Fruit fly (Drosophila melanogaster): ENCODE measurements around the gene Ir7e.

Ir7e gene

dm6 chrX:7891596-7892538, 10.4 kb upstream of the Ir7e start, which contains the start of gene Nek2 (continued):
- no peak for TF ChIP-seq ac (GFP tag; optimal IDR thresholded peaks at IDR 0.05)
- 0 out of 2 replicates have a peak, but pooled peaks have one; percentile 3 for TF ChIP-seq Rx (GFP tag; IDR thresholded peaks at IDR 0.05)
- no peak for TF ChIP-seq CG32767 (GFP tag; IDR thresholded peaks at IDR 0.05)

- peak; percentile 35 for TF ChIP-seq Dp (GFP tag; optimal IDR thresholded peaks at IDR 0.05)
- peak; percentile 46 for TF ChIP-seq D19A (tag; optimal IDR thresholded peaks at IDR 0.05)
- TF ChIP-seq p53 (GFP tag; optimal IDR thresholded peaks at IDR 0.05) = no peak
- TF ChIP-seq zf30C (GFP tag; optimal IDR thresholded peaks at IDR 0.05) = no peak
- TF ChIP-seq mam (GFP tag; optimal IDR thresholded peaks at IDR 0.05) = peak; percentile 64
- TF ChIP-seq ham (GFP tag; IDR thresholded peaks at IDR 0.05) = no peak
- peak; percentile 34 for TF ChIP-seq Atf-2 (GFP tag; optimal IDR thresholded peaks at IDR 0.05)
- peak; percentile 51 for TF ChIP-seq Scr (GFP tag; IDR thresholded peaks at IDR 0.05; ENCODE audit: partially characterized antibody)
- TF ChIP-seq wek (GFP tag; optimal IDR thresholded peaks at IDR 0.05) = no peak
- TF ChIP-seq CG32532 (GFP tag; IDR thresholded peaks at IDR 0.05) = peak; percentile 72
- TF ChIP-seq Dfd (GFP tag; optimal IDR thresholded peaks at IDR 0.05) = no peak
- TF ChIP-seq H2.0 (GFP tag; IDR thresholded peaks at IDR 0.05) = peak; percentile 26; the same call in 1 of the 2 replicates
- peak; percentile 34 for TF ChIP-seq zen (tag; optimal IDR thresholded peaks at IDR 0.05)
- TF ChIP-seq unpg (GFP tag; optimal IDR thresholded peaks at IDR 0.05) = no peak
- no peak for TF ChIP-seq ERR (GFP tag; optimal IDR thresholded peaks at IDR 0.05)
- no peak for TF ChIP-seq CG4328 (GFP tag; optimal IDR thresholded peaks at IDR 0.05)
- TF ChIP-seq dmrt11E (tag; optimal IDR thresholded peaks at IDR 0.05) = peak; percentile 51
- TF ChIP-seq CG34376 (GFP tag; optimal IDR thresholded peaks at IDR 0.05) = peak; percentile 0
- peak; percentile 43; the same call in 1 of the 3 replicates for TF ChIP-seq row (GFP tag; IDR thresholded peaks at IDR 0.05)
- TF ChIP-seq CG4282 (GFP tag; optimal IDR thresholded peaks at IDR 0.05) = no peak
- TF ChIP-seq Asciz (GFP tag; optimal IDR thresholded peaks at IDR 0.05) = peak; percentile 56
- peak; percentile 33; the same call in 1 of the 2 replicates for TF ChIP-seq CG10366 (GFP tag; IDR thresholded peaks at IDR 0.05)
- TF ChIP-seq CG12236 (GFP tag; optimal IDR thresholded peaks at IDR 0.05) = peak; percentile 15
- TF ChIP-seq grau (tag; optimal IDR thresholded peaks at IDR 0.05) = peak; percentile 41
- no peak for TF ChIP-seq C15 (GFP tag; IDR thresholded peaks at IDR 0.05)
- 0 out of 2 replicates have a peak, but pooled peaks have one; percentile 42 for TF ChIP-seq ranshi (GFP tag; IDR thresholded peaks at IDR 0.05)
- peak; percentile 73 for TF ChIP-seq CG2116 (GFP tag; optimal IDR thresholded peaks at IDR 0.05)
- no peak for TF ChIP-seq pita (GFP tag; optimal IDR thresholded peaks at IDR 0.05)
- peak; percentile 12 for TF ChIP-seq Jarid2 (GFP tag; optimal IDR thresholded peaks at IDR 0.05)
- peak; percentile 25 for TF ChIP-seq fu2 (GFP tag; optimal IDR thresholded peaks at IDR 0.05)
- no peak for TF ChIP-seq lov (optimal IDR thresholded peaks at IDR 0.05)
- no peak for TF ChIP-seq lov (GFP tag; IDR thresholded peaks at IDR 0.05)
- TF ChIP-seq Myb (GFP tag; optimal IDR thresholded peaks at IDR 0.05) = peak; percentile 88
- no peak for TF ChIP-seq pfk (GFP tag; optimal IDR thresholded peaks at IDR 0.05)
- peak; percentile 71 for TF ChIP-seq Dip3 (GFP tag; optimal IDR thresholded peaks at IDR 0.05)
- TF ChIP-seq Atf6 (GFP tag; IDR thresholded peaks at IDR 0.05) = no peak; the same call in 1 of the 2 replicates
- peak; percentile 54 for TF ChIP-seq CG18011 (GFP tag; optimal IDR thresholded peaks at IDR 0.05)
- TF ChIP-seq Dbx (GFP tag; IDR thresholded peaks at IDR 0.05) = peak; percentile 22; the same call in 1 of the 3 replicates
- TF ChIP-seq CG6683 (GFP tag; optimal IDR thresholded peaks at IDR 0.05) = no peak
- TF ChIP-seq gsb (GFP tag; IDR thresholded peaks at IDR 0.05) = no peak
- peak; percentile 23 for TF ChIP-seq CG10462 (GFP tag; optimal IDR thresholded peaks at IDR 0.05)
- peak; percentile 62 for TF ChIP-seq CG13287 (GFP tag; IDR thresholded peaks at IDR 0.05; ENCODE audit: partially characterized antibody)
- peak; percentile 35 for TF ChIP-seq CG8388 (GFP tag; optimal IDR thresholded peaks at IDR 0.05)
These were observed 7.0 kb upstream of the Ir7e start, which contains the start of gene Acat1 for dm6 chrX:7888386-7889024. Gene Acat1, minus strand, starts transcription at chrX:7888785.
